Worm (Caenorhabditis elegans): Measurements from ENCODE around the gene C05A9.2.

The C05A9.2 gene

ce11 chrX:10820511-10820910 is 24.0 kb downstream of the C05A9.2 start, which contains the start of gene F31B12.3:
TSS of gene F31B12.3 (minus strand) at chrX:10820611.
- no peak for TF ChIP-seq blmp-1 (tag; optimal IDR thresholded peaks at IDR 0.05)
- no peak for TF ChIP-seq unc-86 (tag; optimal IDR thresholded peaks at IDR 0.05)
- no peak for TF ChIP-seq fkh-10 (GFP tag; optimal IDR thresholded peaks at IDR 0.05)
- no peak for TF ChIP-seq swsn-7 (tag; optimal IDR thresholded peaks at IDR 0.05)
- no peak for TF ChIP-seq lir-3 (tag; optimal IDR thresholded peaks at IDR 0.05; ENCODE audit: poor library complexity)
- TF ChIP-seq efl-1 (optimal IDR thresholded peaks at IDR 0.05) = no peak
- no peak for TF ChIP-seq efl-1 (GFP tag; optimal IDR thresholded peaks at IDR 0.05 in 1 of 2)
- no peak for TF ChIP-seq ama-1 (optimal IDR thresholded peaks at IDR 0.05)
- no peak for TF ChIP-seq tlp-1 (tag; optimal IDR thresholded peaks at IDR 0.05)
- TF ChIP-seq C04F5.9 (tag; optimal IDR thresholded peaks at IDR 0.05) = no peak
- no peak for TF ChIP-seq egl-27 (tag; optimal IDR thresholded peaks at IDR 0.05)
- no peak for TF ChIP-seq lin-15B (tag; optimal IDR thresholded peaks at IDR 0.05)
- no peak for TF ChIP-seq isw-1 (GFP tag; IDR thresholded peaks at IDR 0.05)
- TF ChIP-seq egl-13 (tag; optimal IDR thresholded peaks at IDR 0.05) = no peak
- TF ChIP-seq mdl-1 (tag; optimal IDR thresholded peaks at IDR 0.05) = no peak
- TF ChIP-seq lsy-2 (tag; optimal IDR thresholded peaks at IDR 0.05) = no peak

ce11 chrX:10804441-10804840 is 40.0 kb downstream of the C05A9.2 start, which contains the start of gene F31B12.4:
TSS of gene F31B12.4 (plus strand) at chrX:10804741.
- TF ChIP-seq fos-1 (tag; optimal IDR thresholded peaks at IDR 0.05) (no peak), elt-3 (tag; optimal IDR thresholded peaks at IDR 0.05) (no peak), snpc-4 (tag; optimal IDR thresholded peaks at IDR 0.05) (no peak), ces-1 (GFP tag; optimal IDR thresholded peaks at IDR 0.05) (no peak), nhr-28 (tag; optimal IDR thresholded peaks at IDR 0.05) (no peak), xbp-1 (tag; optimal IDR thresholded peaks at IDR 0.05) (no peak), lin-13 (GFP tag; optimal IDR thresholded peaks at IDR 0.05) (no peak), sup-37 (GFP tag; optimal IDR thresholded peaks at IDR 0.05) (no peak), grh-1 (GFP tag; IDR thresholded peaks at IDR 0.05) (no peak), fkh-10 (GFP tag; optimal IDR thresholded peaks at IDR 0.05) (no peak), unc-62 (GFP tag; optimal IDR thresholded peaks at IDR 0.05) (no peak), fkh-4 (tag; optimal IDR thresholded peaks at IDR 0.05; ENCODE audit: borderline replicate concordance) (no peak), egl-27 (tag; optimal IDR thresholded peaks at IDR 0.05) (no peak), pqm-1 (tag; optimal IDR thresholded peaks at IDR 0.05) (no peak), unc-30 (tag; optimal IDR thresholded peaks at IDR 0.05) (no peak), elt-2 (tag; optimal IDR thresholded peaks at IDR 0.05) (no peak), pag-3 (tag; optimal IDR thresholded peaks at IDR 0.05; ENCODE audit: borderline replicate concordance, insufficient read depth) (no peak), jun-1 (tag; optimal IDR thresholded peaks at IDR 0.05) (no peak), hlh-17 (GFP tag; optimal IDR thresholded peaks at IDR 0.05; ENCODE audit: borderline replicate concordance) (no peak)

- no peak for TF ChIP-seq efl-3 (GFP tag; optimal IDR thresholded peaks at IDR 0.05)
- no peak for TF ChIP-seq pax-3 (tag; optimal IDR thresholded peaks at IDR 0.05)
- no peak for TF ChIP-seq lin-15B (tag; optimal IDR thresholded peaks at IDR 0.05)
- TF ChIP-seq unc-130 (tag; optimal IDR thresholded peaks at IDR 0.05) = no peak
- no peak for TF ChIP-seq lsy-2 (tag; optimal IDR thresholded peaks at IDR 0.05)
- no peak for TF ChIP-seq nhr-20 (tag; optimal IDR thresholded peaks at IDR 0.05)
- no peak for TF ChIP-seq xbp-1 (tag; optimal IDR thresholded peaks at IDR 0.05)
- no peak for TF ChIP-seq isw-1 (GFP tag; IDR thresholded peaks at IDR 0.05)
- TF ChIP-seq nhr-11 (tag; optimal IDR thresholded peaks at IDR 0.05) = no peak
- TF ChIP-seq fkh-4 (tag; optimal IDR thresholded peaks at IDR 0.05; ENCODE audit: borderline replicate concordance) = no peak
- no peak for TF ChIP-seq nhr-84 (tag; optimal IDR thresholded peaks at IDR 0.05)
- no peak for TF ChIP-seq ceh-63 (GFP tag; optimal IDR thresholded peaks at IDR 0.05)
- no peak for TF ChIP-seq ceh-82 (tag; optimal IDR thresholded peaks at IDR 0.05)
- TF ChIP-seq ceh-8 (GFP tag; optimal IDR thresholded peaks at IDR 0.05) = no peak
- no peak for TF ChIP-seq nhr-28 (tag; optimal IDR thresholded peaks at IDR 0.05)
- no peak for TF ChIP-seq zag-1 (tag; optimal IDR thresholded peaks at IDR 0.05)
- no peak for TF ChIP-seq ceh-90 (tag; optimal IDR thresholded peaks at IDR 0.05)
- TF ChIP-seq snpc-4 (tag; optimal IDR thresholded peaks at IDR 0.05) = no peak
These were observed 49.8 kb downstream of the C05A9.2 start, which contains the start of gene T05A10.6 for ce11 chrX:10794647-10795046. TSS of gene T05A10.6 (minus strand) at chrX:10794747.

All from whole organism, L1 larva.